Worm (Caenorhabditis elegans): Measurements from ENCODE around the gene fbxa-67.

The fbxa-67 gene

ce11 chrIII:989558-989957 is 39.1 kb upstream of the fbxa-67 start:
- TF ChIP-seq unc-42 (tag; optimal IDR thresholded peaks at IDR 0.05), result peak; percentile 96
- no peak for TF ChIP-seq che-1 (tag; optimal IDR thresholded peaks at IDR 0.05)
- TF ChIP-seq fkh-6 (tag; optimal IDR thresholded peaks at IDR 0.05), result no peak
- TF ChIP-seq pha-2 (tag; optimal IDR thresholded peaks at IDR 0.05), result no peak
- no peak for TF ChIP-seq unc-86 (tag; optimal IDR thresholded peaks at IDR 0.05)

ce11 chrIII:982961-983360 is 32.5 kb upstream of the fbxa-67 start, which contains the start of gene tbc-10:
TSS of gene tbc-10 (plus strand) at chrIII:983261.
- TF ChIP-seq ref-2 (tag; optimal IDR thresholded peaks at IDR 0.05) (no peak), tbx-2 (tag; optimal IDR thresholded peaks at IDR 0.05) (no peak), F13H6.1 (tag; optimal IDR thresholded peaks at IDR 0.05) (no peak), ceh-45 (GFP tag; IDR thresholded peaks at IDR 0.05) (no peak), rnt-1 (tag; optimal IDR thresholded peaks at IDR 0.05) (no peak), fax-1 (tag; optimal IDR thresholded peaks at IDR 0.05) (no peak)

ce11 chrIII:981960-982359 is 31.5 kb upstream of the fbxa-67 start:
- TF ChIP-seq K09A11.1 (tag; optimal IDR thresholded peaks at IDR 0.05; ENCODE audit: insufficient read depth) (no peak), ceh-18 (tag; optimal IDR thresholded peaks at IDR 0.05) (peak; percentile 3), dve-1 (tag; optimal IDR thresholded peaks at IDR 0.05) (peak; percentile 27), tbx-7 (tag; optimal IDR thresholded peaks at IDR 0.05) (no peak), unc-55 (GFP tag; optimal IDR thresholded peaks at IDR 0.05) (peak; percentile 34), ceh-31 (tag; optimal IDR thresholded peaks at IDR 0.05) (peak; percentile 9), C08G9.2 (tag; optimal IDR thresholded peaks at IDR 0.05) (no peak), ceh-34 (tag; optimal IDR thresholded peaks at IDR 0.05) (peak; percentile 73), ceh-48 (tag; optimal IDR thresholded peaks at IDR 0.05) (peak; percentile 80), nfya-1 (tag; optimal IDR thresholded peaks at IDR 0.05) (peak; percentile 58), tbx-2 (tag; optimal IDR thresholded peaks at IDR 0.05) (peak; percentile 23)

- TF ChIP-seq ceh-34 (tag; optimal IDR thresholded peaks at IDR 0.05), result no peak
- TF ChIP-seq ceh-24 (tag; optimal IDR thresholded peaks at IDR 0.05), result no peak
- TF ChIP-seq pha-4 (tag; optimal IDR thresholded peaks at IDR 0.05), result no peak
- TF ChIP-seq sdc-2 (tag; optimal IDR thresholded peaks at IDR 0.05), result no peak
- TF ChIP-seq syd-9 (tag; optimal IDR thresholded peaks at IDR 0.05), result no peak
- no peak for TF ChIP-seq lin-11 (tag; optimal IDR thresholded peaks at IDR 0.05)
- no peak for TF ChIP-seq pha-2 (tag; optimal IDR thresholded peaks at IDR 0.05)
- no peak for TF ChIP-seq sox-4 (tag; optimal IDR thresholded peaks at IDR 0.05)
- TF ChIP-seq ceh-6 (GFP tag; optimal IDR thresholded peaks at IDR 0.05), result no peak
- TF ChIP-seq ttx-3 (tag; optimal IDR thresholded peaks at IDR 0.05), result no peak
- TF ChIP-seq hlh-15 (tag; optimal IDR thresholded peaks at IDR 0.05), result no peak
- TF ChIP-seq nhr-11 (tag; optimal IDR thresholded peaks at IDR 0.05), result no peak
- TF ChIP-seq ceh-18 (tag; optimal IDR thresholded peaks at IDR 0.05), result no peak
These were observed 28.4 kb upstream of the fbxa-67 start for ce11 chrIII:978889-979288.

ce11 chrIII:970928-971327 is 20.5 kb upstream of the fbxa-67 start:
- TF ChIP-seq mec-3 (tag; optimal IDR thresholded peaks at IDR 0.05; ENCODE audit: borderline replicate concordance) (peak; percentile 27), C08G9.2 (tag; optimal IDR thresholded peaks at IDR 0.05) (no peak)

- TF ChIP-seq eyg-1 (tag; optimal IDR thresholded peaks at IDR 0.05), result no peak
- TF ChIP-seq rnt-1 (tag; optimal IDR thresholded peaks at IDR 0.05), result no peak
- TF ChIP-seq ceh-19 (GFP tag; optimal IDR thresholded peaks at IDR 0.05), result no peak
- TF ChIP-seq K09A11.1 (tag; optimal IDR thresholded peaks at IDR 0.05; ENCODE audit: insufficient read depth), result no peak
- TF ChIP-seq elt-4 (tag; optimal IDR thresholded peaks at IDR 0.05), result no peak
- TF ChIP-seq pag-3 (tag; optimal IDR thresholded peaks at IDR 0.05; ENCODE audit: borderline replicate concordance), result no peak
- no peak for TF ChIP-seq fax-1 (tag; optimal IDR thresholded peaks at IDR 0.05)
- no peak for TF ChIP-seq hlh-13 (GFP tag; optimal IDR thresholded peaks at IDR 0.05)
These were observed 15.8 kb upstream of the fbxa-67 start for ce11 chrIII:966259-966658.

All from whole organism, late embryonic.